Fruit fly (Drosophila melanogaster) whole organism, prepupa: ENCODE data around the gene VhaM9.7-b.
A peak's percentile ranks its signal among the peaks of the same experiment; 100 is the strongest.

Experiments used
- CG32006 ChIP-seq: fragments of 200-800 bp; sonication (Bioruptor generic); optimal IDR thresholded peaks from 3 replicates; lab custom pipeline; 2017; ENCODE audit warnings: missing biosample characterization, mild to moderate bottlenecking, missing genetic modification characterization
- CG7368 ChIP-seq: fragments of 200-800 bp; sonication (Bioruptor generic); optimal IDR thresholded peaks from 3 replicates; lab custom pipeline; 2016; ENCODE audit warnings: missing biosample characterization, missing genetic modification characterization
- Eip75B ChIP-seq: fragments of 200-800 bp; sonication (Bioruptor generic); optimal IDR thresholded peaks from 3 replicates; lab custom pipeline; 2016; ENCODE audit warnings: missing biosample characterization, missing genetic modification characterization
- Eip78C ChIP-seq: fragments of 200-800 bp; sonication (Bioruptor generic); peaks from one replicate; lab custom pipeline; 2016; ENCODE audit warnings: missing biosample characterization, missing genetic modification characterization
- Hr39 ChIP-seq: fragments of 200-800 bp; sonication (Bioruptor generic); optimal IDR thresholded peaks from 2 replicates; lab custom pipeline; 2016; ENCODE audit warnings: missing biosample characterization, missing genetic modification characterization
- Sox102F ChIP-seq: fragments of 200-800 bp; sonication (Bioruptor generic); optimal IDR thresholded peaks from 2 replicates; lab custom pipeline; 2016; ENCODE audit warnings: missing biosample characterization, mild to moderate bottlenecking, missing genetic modification characterization
- achi ChIP-seq: fragments of 200-800 bp; sonication (Bioruptor generic); optimal IDR thresholded peaks from 3 replicates; lab custom pipeline; 2016; ENCODE audit warnings: missing biosample characterization, missing genetic modification characterization

DNA sequence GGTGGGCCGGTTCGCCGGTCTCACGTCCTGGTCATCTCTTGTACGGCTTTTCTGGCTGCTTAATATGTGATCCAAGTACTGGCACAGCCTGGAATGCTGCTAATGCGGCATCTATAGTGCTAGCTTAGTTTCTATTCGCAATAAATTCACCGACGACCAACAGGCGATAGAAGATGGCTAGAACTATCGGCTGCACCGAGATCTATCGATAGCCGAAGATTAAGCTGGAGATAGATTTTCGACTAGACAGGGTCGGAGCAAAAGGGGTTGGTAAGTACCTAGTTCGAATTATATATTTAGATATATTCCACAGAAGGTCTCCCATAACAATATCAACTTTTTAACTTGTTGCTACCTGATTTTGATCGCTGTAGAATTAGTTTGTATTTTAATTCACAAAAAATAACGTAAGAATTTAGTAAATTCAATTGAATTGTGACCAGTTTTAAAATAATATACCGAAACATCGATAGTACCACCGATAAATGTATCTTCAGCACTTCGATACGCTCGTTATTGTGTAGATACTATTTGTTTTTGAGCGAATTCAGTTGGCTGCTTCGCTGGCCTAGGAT lies 32.2 kb upstream of the VhaM9.7-b start, which contains the start of the genes Glg1 and M6:
- peak; percentile 52 for TF ChIP-seq achi (GFP tag; lab: Kevin White, UChicago)
- peak; percentile 71 for TF ChIP-seq Eip78C (GFP tag; lab: Kevin White, UChicago)
- TF ChIP-seq CG7368 (GFP tag; lab: Kevin White, UChicago) = no peak
- TF ChIP-seq Hr39 (GFP tag; lab: Kevin White, UChicago) = peak; percentile 66
- TF ChIP-seq Eip75B (GFP tag; lab: Kevin White, UChicago) = peak; percentile 15
- peak; percentile 55 for TF ChIP-seq CG32006 (GFP tag; lab: Kevin White, UChicago)
- TF ChIP-seq Sox102F (GFP tag; lab: Kevin White, UChicago) = no peak
